Worm (Caenorhabditis elegans): Measurements from ENCODE around the gene W05B10.6.

The W05B10.6 gene

DNA sequence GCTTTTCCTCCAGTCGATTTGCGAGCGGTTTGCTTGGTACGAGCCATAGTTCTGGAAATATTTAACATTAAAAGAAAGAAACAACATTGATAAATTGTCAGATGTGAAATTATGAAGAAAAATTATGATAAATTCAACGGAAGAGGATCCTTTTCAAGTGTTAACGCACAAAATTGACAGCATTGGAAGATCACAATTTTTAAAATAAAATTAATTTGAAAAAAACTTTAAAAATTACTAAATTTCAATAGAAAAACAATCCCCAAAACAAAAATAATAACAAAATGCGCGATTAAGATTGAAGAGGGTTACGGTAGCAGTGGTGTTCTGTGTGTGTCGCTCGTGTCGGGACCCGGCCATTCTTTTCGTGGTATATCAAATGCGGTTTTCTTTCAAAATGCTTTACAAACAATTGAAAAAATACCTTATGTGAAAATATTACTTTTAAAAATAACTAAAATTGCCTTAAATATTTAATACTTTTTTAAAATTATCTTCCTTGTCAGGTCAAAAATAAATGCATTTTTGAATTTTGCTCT, 2.3 kb upstream of the W05B10.6 start, which contains the start of gene his-74:
Gene his-74 (minus strand): TSS at position 51 of the 539 bp plus-strand sequence.
- TF ChIP-seq hmg-4 (GFP tag; optimal IDR thresholded peaks at IDR 0.05), result no peak
- TF ChIP-seq ceh-36 (tag; optimal IDR thresholded peaks at IDR 0.05), result no peak
- no peak for TF ChIP-seq tbx-11 (GFP tag; IDR thresholded peaks at IDR 0.05)
- no peak for TF ChIP-seq tra-4 (tag; optimal IDR thresholded peaks at IDR 0.05)
- no peak for TF ChIP-seq ama-1 (optimal IDR thresholded peaks at IDR 0.05)
- no peak for TF ChIP-seq hmbx-1 (tag; optimal IDR thresholded peaks at IDR 0.05)

DNA sequence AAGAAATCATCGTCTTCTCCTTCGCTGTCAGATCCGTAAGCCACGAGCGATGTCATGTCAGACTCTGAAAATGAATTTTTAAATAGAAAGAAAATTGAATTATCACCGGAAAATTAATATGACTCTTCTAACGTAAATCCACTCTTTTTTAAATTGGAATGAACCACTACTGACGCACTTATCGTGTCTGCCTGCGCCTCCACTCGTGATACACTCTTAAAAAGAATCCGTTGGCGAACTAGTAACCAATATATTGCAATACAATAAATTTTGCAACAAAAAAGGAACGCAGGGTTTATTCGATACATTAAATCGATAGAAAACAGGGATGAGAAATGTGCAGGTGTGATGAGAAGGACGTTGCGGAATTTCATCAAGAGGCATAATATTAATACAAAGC, 1.4 kb upstream of the W05B10.6 start, which contains the start of gene ccch-3:
Gene ccch-3 (minus strand): TSS at position 262 of the 400 bp plus-strand sequence.
- no peak for TF ChIP-seq hmg-4 (GFP tag; optimal IDR thresholded peaks at IDR 0.05)
- no peak for TF ChIP-seq scrt-1 (GFP tag; IDR thresholded peaks at IDR 0.05)
- TF ChIP-seq F13C5.2 (tag; optimal IDR thresholded peaks at IDR 0.05), result no peak
- no peak for TF ChIP-seq aly-1 (tag; optimal IDR thresholded peaks at IDR 0.05)
- TF ChIP-seq pes-1 (GFP tag; IDR thresholded peaks at IDR 0.05), result no peak
- no peak for TF ChIP-seq tbx-11 (GFP tag; IDR thresholded peaks at IDR 0.05)
- TF ChIP-seq B0310.2 (tag; optimal IDR thresholded peaks at IDR 0.05), result no peak
- no peak for TF ChIP-seq ceh-13 (GFP tag; optimal IDR thresholded peaks at IDR 0.05)
- TF ChIP-seq tbx-37 (GFP tag; conservative IDR thresholded peaks at IDR 0.05), result no peak
- no peak for TF ChIP-seq hmbx-1 (tag; optimal IDR thresholded peaks at IDR 0.05)

- no peak for TF ChIP-seq ceh-13 (GFP tag; optimal IDR thresholded peaks at IDR 0.05)
- no peak for TF ChIP-seq aly-1 (tag; optimal IDR thresholded peaks at IDR 0.05)
- no peak for TF ChIP-seq ets-7 (tag; optimal IDR thresholded peaks at IDR 0.05)
- no peak for TF ChIP-seq hmg-4 (GFP tag; optimal IDR thresholded peaks at IDR 0.05)
- TF ChIP-seq pes-1 (GFP tag; IDR thresholded peaks at IDR 0.05), result no peak
- no peak for TF ChIP-seq ceh-36 (tag; optimal IDR thresholded peaks at IDR 0.05)
- TF ChIP-seq hmbx-1 (tag; optimal IDR thresholded peaks at IDR 0.05), result no peak
- no peak for TF ChIP-seq sea-1 (GFP tag; conservative IDR thresholded peaks at IDR 0.05)
- no peak for TF ChIP-seq hnd-1 (tag; optimal IDR thresholded peaks at IDR 0.05)
Measured at ce11 chrV:12649636-12650035, 8.4 kb downstream of the W05B10.6 start, which contains the start of gene lin-25. lin-25 (plus strand) TSS chrV:12649925.

ce11 chrV:12649213-12649612, 8.8 kb downstream of the W05B10.6 start, which contains the start of gene gpa-9:
gpa-9 (minus strand) TSS chrV:12649313.
- TF ChIP-seq B0310.2 (tag; optimal IDR thresholded peaks at IDR 0.05) (no peak), hnd-1 (tag; optimal IDR thresholded peaks at IDR 0.05) (no peak), tra-4 (tag; optimal IDR thresholded peaks at IDR 0.05) (no peak), ceh-36 (tag; optimal IDR thresholded peaks at IDR 0.05) (no peak), ets-7 (tag; optimal IDR thresholded peaks at IDR 0.05) (no peak), ama-1 (optimal IDR thresholded peaks at IDR 0.05) (no peak), hmg-4 (GFP tag; optimal IDR thresholded peaks at IDR 0.05) (no peak), ceh-13 (GFP tag; optimal IDR thresholded peaks at IDR 0.05) (no peak), sea-1 (GFP tag; conservative IDR thresholded peaks at IDR 0.05) (no peak), F13C5.2 (tag; optimal IDR thresholded peaks at IDR 0.05) (no peak), tbx-11 (GFP tag; IDR thresholded peaks at IDR 0.05) (no peak), aly-1 (tag; optimal IDR thresholded peaks at IDR 0.05) (no peak), pes-1 (GFP tag; IDR thresholded peaks at IDR 0.05) (no peak), hmbx-1 (tag; optimal IDR thresholded peaks at IDR 0.05) (no peak)

ce11 chrV:12644500-12644899, 13.5 kb downstream of the W05B10.6 start, which contains the start of gene F56H9.8:
F56H9.8 (plus strand) TSS chrV:12644800.
- no peak for TF ChIP-seq tbx-11 (GFP tag; IDR thresholded peaks at IDR 0.05)
- TF ChIP-seq ama-1 (optimal IDR thresholded peaks at IDR 0.05), result no peak
- TF ChIP-seq sea-1 (GFP tag; conservative IDR thresholded peaks at IDR 0.05), result no peak
- TF ChIP-seq B0310.2 (tag; optimal IDR thresholded peaks at IDR 0.05), result no peak
- TF ChIP-seq hmbx-1 (tag; optimal IDR thresholded peaks at IDR 0.05), result no peak
- TF ChIP-seq F13C5.2 (tag; optimal IDR thresholded peaks at IDR 0.05), result no peak
- TF ChIP-seq pes-1 (GFP tag; IDR thresholded peaks at IDR 0.05), result no peak
- no peak for TF ChIP-seq ceh-13 (GFP tag; optimal IDR thresholded peaks at IDR 0.05)
- no peak for TF ChIP-seq scrt-1 (GFP tag; IDR thresholded peaks at IDR 0.05)
- TF ChIP-seq tra-4 (tag; optimal IDR thresholded peaks at IDR 0.05), result no peak
- no peak for TF ChIP-seq ets-7 (tag; optimal IDR thresholded peaks at IDR 0.05)
- TF ChIP-seq tbx-37 (GFP tag; conservative IDR thresholded peaks at IDR 0.05), result no peak
- TF ChIP-seq ceh-36 (tag; optimal IDR thresholded peaks at IDR 0.05), result no peak
- no peak for TF ChIP-seq hnd-1 (tag; optimal IDR thresholded peaks at IDR 0.05)
- TF ChIP-seq flt-1 (GFP tag; IDR thresholded peaks at IDR 0.05), result no peak
- TF ChIP-seq aly-1 (tag; optimal IDR thresholded peaks at IDR 0.05), result no peak
- no peak for TF ChIP-seq hmg-4 (GFP tag; optimal IDR thresholded peaks at IDR 0.05)

ce11 chrV:12640384-12640783, 17.7 kb downstream of the W05B10.6 start, which contains the start of gene gpa-8:
gpa-8 (minus strand) TSS chrV:12640484.
- no peak for TF ChIP-seq hmg-4 (GFP tag; optimal IDR thresholded peaks at IDR 0.05)
- TF ChIP-seq ets-7 (tag; optimal IDR thresholded peaks at IDR 0.05), result no peak
- no peak for TF ChIP-seq F13C5.2 (tag; optimal IDR thresholded peaks at IDR 0.05)
- no peak for TF ChIP-seq hmbx-1 (tag; optimal IDR thresholded peaks at IDR 0.05)
- no peak for TF ChIP-seq sea-1 (GFP tag; conservative IDR thresholded peaks at IDR 0.05)
- no peak for TF ChIP-seq ceh-36 (tag; optimal IDR thresholded peaks at IDR 0.05)
- TF ChIP-seq tra-4 (tag; optimal IDR thresholded peaks at IDR 0.05), result no peak
- TF ChIP-seq ceh-13 (GFP tag; optimal IDR thresholded peaks at IDR 0.05), result no peak
- no peak for TF ChIP-seq flt-1 (GFP tag; IDR thresholded peaks at IDR 0.05)
- TF ChIP-seq hnd-1 (tag; optimal IDR thresholded peaks at IDR 0.05), result no peak
- no peak for TF ChIP-seq tbx-37 (GFP tag; conservative IDR thresholded peaks at IDR 0.05)
- TF ChIP-seq aly-1 (tag; optimal IDR thresholded peaks at IDR 0.05), result no peak
- TF ChIP-seq pes-1 (GFP tag; IDR thresholded peaks at IDR 0.05), result no peak
- TF ChIP-seq ama-1 (optimal IDR thresholded peaks at IDR 0.05), result no peak
- TF ChIP-seq scrt-1 (GFP tag; IDR thresholded peaks at IDR 0.05), result no peak
- TF ChIP-seq B0310.2 (tag; optimal IDR thresholded peaks at IDR 0.05), result no peak
- no peak for TF ChIP-seq tbx-11 (GFP tag; IDR thresholded peaks at IDR 0.05)

DNA sequence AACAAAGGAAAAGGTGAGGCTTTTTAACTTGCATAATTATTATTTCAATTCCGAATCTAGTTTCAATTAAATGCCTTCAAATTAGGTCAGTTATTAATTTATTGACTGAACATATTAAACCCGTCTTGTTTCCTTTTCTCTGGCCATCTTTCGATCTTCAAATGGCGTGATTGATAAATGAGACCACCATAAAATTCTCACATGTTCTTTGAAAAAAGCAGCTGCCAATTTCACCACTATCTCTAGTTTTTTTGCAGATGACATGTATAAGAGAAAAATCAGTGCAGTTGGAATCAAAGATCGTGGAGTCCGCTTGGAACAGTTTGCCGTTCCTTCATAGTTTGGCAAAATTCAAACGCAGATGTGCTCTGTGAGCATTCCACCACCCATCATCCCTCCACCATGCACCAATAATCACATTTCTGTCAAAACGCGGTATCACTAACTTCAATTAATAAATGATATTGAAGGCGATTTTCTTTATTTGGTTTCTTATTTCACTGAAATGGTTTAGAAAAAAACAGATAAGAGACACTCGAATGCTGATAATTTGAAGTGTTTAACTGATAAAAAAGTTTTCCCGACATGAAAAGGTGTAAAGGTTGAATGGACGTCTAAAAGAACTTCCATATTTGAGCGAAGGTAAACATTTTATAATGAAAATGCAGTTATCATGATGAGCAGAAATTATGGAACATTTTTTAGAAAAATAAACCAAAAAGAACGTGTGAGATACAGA, 20.1 kb downstream of the W05B10.6 start:
- TF ChIP-seq B0310.2 (tag; optimal IDR thresholded peaks at IDR 0.05) (no peak), F13C5.2 (tag; optimal IDR thresholded peaks at IDR 0.05) (no peak), tra-4 (tag; optimal IDR thresholded peaks at IDR 0.05) (no peak), scrt-1 (GFP tag; IDR thresholded peaks at IDR 0.05) (no peak), pes-1 (GFP tag; IDR thresholded peaks at IDR 0.05) (no peak), tbx-11 (GFP tag; IDR thresholded peaks at IDR 0.05) (no peak), ceh-36 (tag; optimal IDR thresholded peaks at IDR 0.05) (no peak), hnd-1 (tag; optimal IDR thresholded peaks at IDR 0.05) (no peak), ceh-13 (GFP tag; optimal IDR thresholded peaks at IDR 0.05) (no peak), aly-1 (tag; optimal IDR thresholded peaks at IDR 0.05) (no peak), sea-1 (GFP tag; conservative IDR thresholded peaks at IDR 0.05) (no peak), hmg-4 (GFP tag; optimal IDR thresholded peaks at IDR 0.05) (no peak), flt-1 (GFP tag; IDR thresholded peaks at IDR 0.05) (no peak), ets-7 (tag; optimal IDR thresholded peaks at IDR 0.05) (no peak)
